Worm (Caenorhabditis elegans): ENCODE measurements around the gene btb-22.

btb-22 gene

ce11 chrII:3341989-3342388 is 42.4 kb downstream of the btb-22 start, which contains the start of gene F14D2.11:
Gene F14D2.11 (minus strand): TSS chrII:3342089.
- no peak for TF ChIP-seq tbx-11 (GFP tag; IDR thresholded peaks at IDR 0.05)
- no peak for TF ChIP-seq ama-1 (optimal IDR thresholded peaks at IDR 0.05)

- no peak for TF ChIP-seq F13C5.2 (tag; optimal IDR thresholded peaks at IDR 0.05)
- no peak for TF ChIP-seq sea-1 (GFP tag; conservative IDR thresholded peaks at IDR 0.05)
- no peak for TF ChIP-seq ceh-13 (GFP tag; optimal IDR thresholded peaks at IDR 0.05)
- no peak for TF ChIP-seq aly-1 (tag; optimal IDR thresholded peaks at IDR 0.05)
- TF ChIP-seq tra-4 (tag; optimal IDR thresholded peaks at IDR 0.05), result no peak
- TF ChIP-seq hmg-4 (GFP tag; optimal IDR thresholded peaks at IDR 0.05), result no peak
- no peak for TF ChIP-seq scrt-1 (GFP tag; IDR thresholded peaks at IDR 0.05)
- no peak for TF ChIP-seq ama-1 (optimal IDR thresholded peaks at IDR 0.05)
- TF ChIP-seq tbx-11 (GFP tag; IDR thresholded peaks at IDR 0.05), result no peak
- TF ChIP-seq hnd-1 (tag; optimal IDR thresholded peaks at IDR 0.05), result no peak
- TF ChIP-seq tbx-37 (GFP tag; conservative IDR thresholded peaks at IDR 0.05), result no peak
- TF ChIP-seq ets-7 (tag; optimal IDR thresholded peaks at IDR 0.05), result no peak
- no peak for TF ChIP-seq B0310.2 (tag; optimal IDR thresholded peaks at IDR 0.05)
Observed at ce11 chrII:3343714-3344113, 44.2 kb downstream of the btb-22 start, which contains the start of gene F14D2.15. Gene F14D2.15 (minus strand): TSS chrII:3343814.

- TF ChIP-seq aly-1 (tag; optimal IDR thresholded peaks at IDR 0.05), result no peak
- TF ChIP-seq pes-1 (GFP tag; IDR thresholded peaks at IDR 0.05), result no peak
- TF ChIP-seq flt-1 (GFP tag; IDR thresholded peaks at IDR 0.05), result no peak
- no peak for TF ChIP-seq F13C5.2 (tag; optimal IDR thresholded peaks at IDR 0.05)
- no peak for TF ChIP-seq tbx-37 (GFP tag; conservative IDR thresholded peaks at IDR 0.05)
- no peak for TF ChIP-seq sea-1 (GFP tag; conservative IDR thresholded peaks at IDR 0.05)
- TF ChIP-seq tbx-11 (GFP tag; IDR thresholded peaks at IDR 0.05), result no peak
- TF ChIP-seq ama-1 (optimal IDR thresholded peaks at IDR 0.05), result no peak
- TF ChIP-seq hnd-1 (tag; optimal IDR thresholded peaks at IDR 0.05), result no peak
- no peak for TF ChIP-seq ets-7 (tag; optimal IDR thresholded peaks at IDR 0.05)
- TF ChIP-seq hmg-4 (GFP tag; optimal IDR thresholded peaks at IDR 0.05), result no peak
- no peak for TF ChIP-seq hmbx-1 (tag; optimal IDR thresholded peaks at IDR 0.05)
- TF ChIP-seq ceh-36 (tag; optimal IDR thresholded peaks at IDR 0.05), result no peak
- TF ChIP-seq B0310.2 (tag; optimal IDR thresholded peaks at IDR 0.05), result no peak
- no peak for TF ChIP-seq tra-4 (tag; optimal IDR thresholded peaks at IDR 0.05)
Observed at ce11 chrII:3344917-3345316, 45.4 kb downstream of the btb-22 start, which contains the start of gene bath-28. Gene bath-28 (minus strand): TSS chrII:3344967.

- TF ChIP-seq scrt-1 (GFP tag; IDR thresholded peaks at IDR 0.05) (no peak), hmg-4 (GFP tag; optimal IDR thresholded peaks at IDR 0.05) (no peak), B0310.2 (tag; optimal IDR thresholded peaks at IDR 0.05) (no peak), ets-7 (tag; optimal IDR thresholded peaks at IDR 0.05) (no peak), tra-4 (tag; optimal IDR thresholded peaks at IDR 0.05) (no peak), flt-1 (GFP tag; IDR thresholded peaks at IDR 0.05) (no peak), ama-1 (optimal IDR thresholded peaks at IDR 0.05) (no peak)
Observed at ce11 chrII:3346328-3346780, 46.8 kb downstream of the btb-22 start, which contains the start of gene bath-30. Gene bath-30 (minus strand): TSS chrII:3346378.

- TF ChIP-seq hmg-4 (GFP tag; optimal IDR thresholded peaks at IDR 0.05) (no peak), tra-4 (tag; optimal IDR thresholded peaks at IDR 0.05) (no peak), F13C5.2 (tag; optimal IDR thresholded peaks at IDR 0.05) (no peak), tbx-11 (GFP tag; IDR thresholded peaks at IDR 0.05) (no peak), sea-1 (GFP tag; conservative IDR thresholded peaks at IDR 0.05) (no peak), pes-1 (GFP tag; IDR thresholded peaks at IDR 0.05) (no peak)
Observed at ce11 chrII:3347940-3348610, 48.5 kb downstream of the btb-22 start, which contains the start of the genes F14D2.14 and bath-29. Gene F14D2.14 (minus strand): TSS chrII:3347990. Gene bath-29 (plus strand): TSS chrII:3348560.

ce11 chrII:3349820-3350291 is 50.3 kb downstream of the btb-22 start, which contains the start of gene F14D2.8:
Gene F14D2.8 (minus strand): TSS chrII:3349870.
- TF ChIP-seq F13C5.2 (tag; optimal IDR thresholded peaks at IDR 0.05) (no peak), hmbx-1 (tag; optimal IDR thresholded peaks at IDR 0.05) (no peak), tra-4 (tag; optimal IDR thresholded peaks at IDR 0.05) (no peak), scrt-1 (GFP tag; IDR thresholded peaks at IDR 0.05) (no peak), aly-1 (tag; optimal IDR thresholded peaks at IDR 0.05) (no peak), ceh-13 (GFP tag; optimal IDR thresholded peaks at IDR 0.05) (no peak)

Data from whole organism, early embryonic.